Fruit fly (Drosophila melanogaster): ENCODE measurements around the gene CG46426.

DNA sequence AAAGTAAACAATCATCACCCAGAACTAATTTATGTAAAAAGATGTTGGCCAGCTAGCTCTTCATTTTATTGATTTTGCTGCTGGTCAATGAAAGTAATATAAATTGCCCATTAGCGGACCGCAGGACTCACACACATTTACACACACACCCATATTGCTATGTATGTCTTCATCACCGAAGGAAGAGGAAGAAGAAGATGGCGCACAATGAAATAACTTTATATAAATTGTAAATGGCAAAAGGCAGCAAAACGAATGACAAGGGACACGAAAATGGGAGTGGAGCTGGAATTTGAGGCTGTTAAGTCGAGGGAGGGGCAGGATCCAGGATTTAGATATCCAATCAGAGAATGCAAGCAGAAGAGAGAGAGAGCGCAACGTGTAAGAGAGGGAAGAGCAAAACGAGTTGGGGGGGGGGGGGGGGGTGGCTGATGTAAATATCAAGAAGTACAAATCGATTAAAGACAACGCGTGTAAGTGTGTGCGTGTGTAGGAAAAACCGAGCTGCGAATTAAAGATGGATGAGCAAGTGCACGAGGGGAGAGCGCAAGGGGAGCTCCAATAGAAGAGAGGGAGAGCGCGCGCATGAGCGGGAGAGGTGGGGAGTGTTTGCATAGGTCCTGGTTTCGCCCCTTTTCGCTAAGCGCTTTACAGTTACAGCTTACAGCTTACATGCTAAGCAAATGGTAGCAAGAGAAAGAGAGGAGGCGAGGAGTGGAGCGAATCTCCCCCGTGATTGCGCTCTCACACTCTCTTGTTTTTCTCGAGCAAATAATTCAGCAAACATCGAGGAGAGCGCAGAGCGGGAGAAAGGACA lies 38.2 kb upstream of the CG46426 start:
- no peak for TF ChIP-seq Clk (GFP tag; optimal IDR thresholded peaks at IDR 0.05)
- peak; percentile 93 for TF ChIP-seq pad (GFP tag; optimal IDR thresholded peaks at IDR 0.05)
- no peak for TF ChIP-seq cic (GFP tag; optimal IDR thresholded peaks at IDR 0.05)
- TF ChIP-seq Hr96 (GFP tag; optimal IDR thresholded peaks at IDR 0.05), result no peak
- no peak for TF ChIP-seq CG11617 (GFP tag; optimal IDR thresholded peaks at IDR 0.05)
